Worm (Caenorhabditis elegans): ENCODE data around the gene R08F11.1.

DNA sequence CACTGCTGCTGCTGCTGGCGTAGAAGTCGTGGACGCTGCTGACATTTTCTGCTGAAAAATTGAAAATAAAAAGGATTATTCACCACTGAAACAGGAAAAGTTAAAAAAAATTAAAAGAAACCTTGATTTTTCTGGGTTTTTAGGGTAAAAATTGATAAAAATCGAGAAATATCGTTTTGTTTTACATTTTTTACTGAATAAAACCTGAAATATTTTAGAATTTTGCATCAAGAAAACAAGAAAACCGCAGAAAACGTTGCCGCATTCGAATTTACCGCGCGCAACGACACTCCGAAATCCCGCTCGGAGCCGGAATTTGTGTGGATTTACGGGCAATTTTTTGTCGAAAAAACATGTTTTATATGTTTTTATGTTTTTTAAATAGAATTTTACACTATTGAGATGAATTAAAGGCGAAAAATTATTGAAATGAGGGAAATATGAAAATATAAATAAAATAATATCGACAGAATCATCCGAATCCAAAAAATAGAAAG lies 24.6 kb downstream of the R08F11.1 start, which contains the start of gene chk-1:
- no peak for TF ChIP-seq him-1 (tag; optimal IDR thresholded peaks at IDR 0.05)
- TF ChIP-seq dao-5 (tag; optimal IDR thresholded peaks at IDR 0.05): no peak
- no peak for TF ChIP-seq W03F9.2 (tag; optimal IDR thresholded peaks at IDR 0.05)
